Fruit fly (Drosophila melanogaster) whole organism, embryonic: ENCODE data around the gene CG33552.

Source experiments
- Bteb2 ChIP-seq: fragments of 200-800 bp; sonication (Bioruptor generic); optimal IDR thresholded peaks from 2 replicates; lab custom pipeline; 2016; ENCODE audit warnings: missing biosample characterization, missing genetic modification characterization
- CG10267 ChIP-seq: fragments of 200-800 bp; sonication (Bioruptor generic); optimal IDR thresholded peaks from 2 replicates; lab custom pipeline; 2018; ENCODE audit warnings: missing biosample characterization, mild to moderate bottlenecking, missing genetic modification characterization, moderate library complexity
- CG11085 ChIP-seq: fragments of 200-800 bp; sonication (Bioruptor generic); IDR thresholded peaks from 2 replicates; pipeline ENCODE4 v1.3.6; 2022; ENCODE audit warnings: missing biosample characterization, missing genetic modification characterization
- CG11504 ChIP-seq: fragments of 200-800 bp; sonication (Bioruptor generic); optimal IDR thresholded peaks from 3 replicates; lab custom pipeline; 2019; ENCODE audit warnings: missing biosample characterization, mild to moderate bottlenecking, missing genetic modification characterization, moderate library complexity
- CG12104 ChIP-seq: fragments of 200-800 bp; sonication (Bioruptor generic); optimal IDR thresholded peaks from 3 replicates; lab custom pipeline; 2016; ENCODE audit warnings: missing biosample characterization, missing genetic modification characterization
- CG12659 ChIP-seq: fragments of 200-800 bp; sonication (Bioruptor generic); optimal IDR thresholded peaks from 3 replicates; lab custom pipeline; 2017; ENCODE audit warnings: mild to moderate bottlenecking, missing biosample characterization, missing genetic modification reagents, missing genetic modification characterization
- CG13424 ChIP-seq: fragments of 200-800 bp; sonication (Bioruptor generic); optimal IDR thresholded peaks from 2 replicates; lab custom pipeline; 2019; ENCODE audit warnings: missing biosample characterization, mild to moderate bottlenecking, missing genetic modification characterization, moderate library complexity
- CG1529 ChIP-seq: fragments of 200-800 bp; sonication (Bioruptor generic); optimal IDR thresholded peaks from 3 replicates; lab custom pipeline; 2018; ENCODE audit warnings: missing biosample characterization, missing genetic modification characterization
- CG15479 ChIP-seq: fragments of 200-800 bp; sonication (Bioruptor generic); optimal IDR thresholded peaks from 3 replicates; lab custom pipeline; 2019; ENCODE audit warnings: missing biosample characterization, mild to moderate bottlenecking, missing genetic modification characterization, moderate library complexity
- CG15601 ChIP-seq: fragments of 200-800 bp; sonication (Bioruptor generic); optimal IDR thresholded peaks from 3 replicates; lab custom pipeline; 2019; ENCODE audit warnings: missing biosample characterization, mild to moderate bottlenecking, missing genetic modification characterization, moderate library complexity
- CG30403 ChIP-seq: fragments of 200-800 bp; sonication (Bioruptor generic); optimal IDR thresholded peaks from 3 replicates; lab custom pipeline; 2016; ENCODE audit warnings: missing biosample characterization, missing genetic modification characterization
- CG3281 ChIP-seq: fragments of 200-800 bp; sonication (Bioruptor generic); optimal IDR thresholded peaks from 3 replicates; lab custom pipeline; 2017; ENCODE audit warnings: missing biosample characterization, mild to moderate bottlenecking, missing genetic modification characterization
- CG3726 ChIP-seq: fragments of 200-800 bp; sonication (Bioruptor generic); IDR thresholded peaks from 3 replicates; pipeline ENCODE4, ENCODE4 v1.3.6; 2022; ENCODE audit warnings: missing biosample characterization, missing genetic modification characterization
- CG42726 ChIP-seq: fragments of 200-800 bp; sonication (Bioruptor generic); IDR thresholded peaks from 2 replicates; pipeline ENCODE4 v1.3.6; 2022; ENCODE audit warnings: missing biosample characterization, missing genetic modification characterization; ENCODE audit not compliant: partially characterized antibody
- CG4424 ChIP-seq: fragments of 200-800 bp; sonication (Bioruptor generic); optimal IDR thresholded peaks from 3 replicates; lab custom pipeline; 2016; ENCODE audit warnings: missing biosample characterization, missing genetic modification characterization
- CG4707 ChIP-seq: fragments of 200-800 bp; sonication (Bioruptor generic); optimal IDR thresholded peaks from 2 replicates; lab custom pipeline; 2018; ENCODE audit warnings: missing biosample characterization, mild to moderate bottlenecking, missing genetic modification characterization, moderate library complexity
- CG6272 ChIP-seq: fragments of 200-800 bp; sonication (Bioruptor generic); IDR thresholded peaks from 2 replicates; pipeline ENCODE4 v1.3.6; 2022; ENCODE audit warnings: missing biosample characterization, missing genetic modification characterization
- CG6683 ChIP-seq: fragments of 200-800 bp; sonication (Bioruptor generic); optimal IDR thresholded peaks from 2 replicates; lab custom pipeline; 2017; ENCODE audit warnings: missing biosample characterization, mild to moderate bottlenecking, missing genetic modification characterization, missing genetic modification reagents
- CG7745 ChIP-seq: fragments of 200-800 bp; sonication (Bioruptor generic); optimal IDR thresholded peaks from 2 replicates; lab custom pipeline; 2018; ENCODE audit warnings: missing biosample characterization, mild to moderate bottlenecking, missing genetic modification characterization, moderate library complexity
- CTCF ChIP-seq: fragments of 200-800 bp; sonication (Bioruptor generic); optimal IDR thresholded peaks from 2 replicates; lab custom pipeline; 2017; ENCODE audit warnings: missing biosample characterization, mild to moderate bottlenecking, missing genetic modification characterization, moderate library complexity
- D19A ChIP-seq: fragments of 200-800 bp; optimal IDR thresholded peaks from 3 replicates; lab custom pipeline; 2019; ENCODE audit warnings: missing biosample characterization, mild to moderate bottlenecking, missing genetic modification characterization, moderate library complexity
- Dfd ChIP-seq, 2 experiments: fragments of >200 bp; optimal IDR thresholded peaks; 2 replicates each; lab custom pipeline; 2017; ENCODE audit warnings: missing biosample characterization in 2 of 2, missing genetic modification characterization in 2 of 2
- Dref ChIP-seq: fragments of 200-800 bp; sonication (Bioruptor generic); IDR thresholded peaks from 2 replicates; pipeline ENCODE4 v1.3.6; 2022; ENCODE audit warnings: missing biosample characterization, missing genetic modification characterization
- ERR ChIP-seq: fragments of 200-800 bp; sonication (Bioruptor generic); optimal IDR thresholded peaks from 2 replicates; lab custom pipeline; 2016; ENCODE audit warnings: missing biosample characterization, missing genetic modification characterization
- H15 ChIP-seq: fragments of 200-800 bp; sonication (Bioruptor generic); IDR thresholded peaks from 3 replicates; pipeline ENCODE4 v1.3.6; 2022; ENCODE audit warnings: missing biosample characterization, missing genetic modification characterization
- H2.0 ChIP-seq: fragments of 200-800 bp; sonication (Bioruptor generic); IDR thresholded peaks from 2 replicates; pipeline ENCODE4 v1.3.6; 2022; ENCODE audit warnings: missing biosample characterization, missing genetic modification characterization
- Neu2 ChIP-seq: fragments of 200-800 bp; sonication (Bioruptor generic); optimal IDR thresholded peaks from 3 replicates; lab custom pipeline; 2016; ENCODE audit warnings: missing biosample characterization, missing genetic modification characterization, borderline replicate concordance
- Oaz ChIP-seq: fragments of 200-800 bp; sonication (Bioruptor generic); IDR thresholded peaks from 2 replicates; pipeline ENCODE4 v1.3.6; 2022; ENCODE audit warnings: missing biosample characterization, missing genetic modification characterization
- Rx ChIP-seq: fragments of 200-800 bp; sonication (Bioruptor generic); IDR thresholded peaks from 2 replicates; pipeline ENCODE4 v1.3.6; 2022; ENCODE audit warnings: missing biosample characterization, missing genetic modification characterization
- Sry-β ChIP-seq: fragments of 200-800 bp; sonication (Bioruptor generic); optimal IDR thresholded peaks from 2 replicates; lab custom pipeline; 2018; ENCODE audit warnings: missing biosample characterization, mild to moderate bottlenecking, missing genetic modification characterization, moderate library complexity
- Taf1 ChIP-seq: fragments of 200-800 bp; sonication (Bioruptor generic); IDR thresholded peaks from 2 replicates; pipeline ENCODE4 v1.3.6; 2022; ENCODE audit warnings: missing biosample characterization, missing genetic modification characterization
- ap ChIP-seq: fragments of 200-800 bp; sonication (Bioruptor generic); IDR thresholded peaks from 2 replicates; pipeline ENCODE4 v1.3.6; 2022; ENCODE audit warnings: missing biosample characterization, missing genetic modification characterization
- ash1 ChIP-seq: fragments of 200-800 bp; sonication (Bioruptor generic); optimal IDR thresholded peaks from 2 replicates; lab custom pipeline; 2018; ENCODE audit warnings: missing biosample characterization, mild to moderate bottlenecking, missing genetic modification characterization
- ewg ChIP-seq: fragments of 200-800 bp; sonication (Bioruptor generic); optimal IDR thresholded peaks from 3 replicates; lab custom pipeline; 2017; ENCODE audit warnings: mild to moderate bottlenecking, missing biosample characterization, missing genetic modification reagents, missing genetic modification characterization
- fd3F ChIP-seq: fragments of 200-800 bp; sonication (Bioruptor generic); optimal IDR thresholded peaks from 2 replicates; lab custom pipeline; 2018; ENCODE audit warnings: missing biosample characterization, mild to moderate bottlenecking, missing genetic modification characterization, moderate library complexity
- gcm ChIP-seq: fragments of 200-800 bp; sonication (Bioruptor generic); optimal IDR thresholded peaks from 2 replicates; lab custom pipeline; 2019; ENCODE audit warnings: missing biosample characterization, mild to moderate bottlenecking, missing genetic modification characterization, moderate library complexity
- grn ChIP-seq: fragments of 200-800 bp; sonication (Bioruptor generic); optimal IDR thresholded peaks from 3 replicates; lab custom pipeline; 2017; ENCODE audit warnings: missing biosample characterization, missing genetic modification characterization
- gsb ChIP-seq: fragments of 200-800 bp; sonication (Bioruptor generic); IDR thresholded peaks from 2 replicates; pipeline ENCODE4 v1.3.6; 2022; ENCODE audit warnings: missing biosample characterization, missing genetic modification characterization
- nerfin-1 ChIP-seq: fragments of 200-800 bp; sonication (Bioruptor generic); optimal IDR thresholded peaks from 3 replicates; lab custom pipeline; 2019; ENCODE audit warnings: missing biosample characterization, mild to moderate bottlenecking, missing genetic modification characterization, moderate library complexity
- nmo ChIP-seq: fragments of 200-800 bp; sonication (Bioruptor generic); optimal IDR thresholded peaks from 2 replicates; lab custom pipeline; 2018; ENCODE audit warnings: missing biosample characterization, mild to moderate bottlenecking, missing genetic modification characterization, moderate library complexity
- org-1 ChIP-seq: fragments of 200-800 bp; sonication (Bioruptor generic); optimal IDR thresholded peaks from 2 replicates; lab custom pipeline; 2017; ENCODE audit warnings: missing biosample characterization, missing genetic modification characterization
- pb ChIP-seq: fragments of 200-800 bp; sonication (Bioruptor generic); optimal IDR thresholded peaks from 3 replicates; lab custom pipeline; 2016; ENCODE audit warnings: missing biosample characterization, missing genetic modification characterization
- repo ChIP-seq: fragments of 200-800 bp; sonication (Bioruptor generic); optimal IDR thresholded peaks from 2 replicates; lab custom pipeline; 2016; ENCODE audit warnings: missing biosample characterization, missing genetic modification characterization
- sc ChIP-seq, 3 experiments: fragments of >200 bp in 2 of 3; fragments of 200-800 bp in 1 of 3; sonication (Bioruptor generic) in 1 of 3; optimal IDR thresholded peaks; 2 replicates in 2 of 3; 3 replicates in 1 of 3; lab custom pipeline; 2017; ENCODE audit warnings: mild to moderate bottlenecking in 1 of 3, missing biosample characterization in 1 of 3, missing genetic modification characterization in 1 of 3, missing genetic modification reagents in 1 of 3
- sqz ChIP-seq: fragments of 200-800 bp; sonication (Bioruptor generic); optimal IDR thresholded peaks from 3 replicates; lab custom pipeline; 2018; ENCODE audit warnings: missing biosample characterization, mild to moderate bottlenecking, missing genetic modification characterization
- unpg ChIP-seq: fragments of 200-800 bp; sonication (Bioruptor generic); optimal IDR thresholded peaks from 3 replicates; lab custom pipeline; 2018; ENCODE audit warnings: missing biosample characterization, mild to moderate bottlenecking, missing genetic modification characterization, moderate library complexity
- wor ChIP-seq: fragments of 200-800 bp; sonication (Bioruptor generic); IDR thresholded peaks from 2 replicates; pipeline ENCODE4 v1.3.6; 2022; ENCODE audit warnings: missing biosample characterization, missing genetic modification characterization
- zen ChIP-seq: fragments of 200-800 bp; sonication (Bioruptor generic); optimal IDR thresholded peaks from 3 replicates; lab custom pipeline; 2018; ENCODE audit warnings: missing biosample characterization, mild to moderate bottlenecking, missing genetic modification characterization, moderate library complexity

Gene CG33552

dm6 chr2L:16715841-16716701, 33.8 kb downstream of the CG33552 start, which contains the start of the genes Cyt-c-d and CG31808 (continued):
- TF ChIP-seq D19A (tag; lab: Kevin White, UChicago) (peak; percentile 94), CG3281 (peak; percentile 93), gsb (GFP tag; lab: Robert Waterston, UW) (peak; percentile 94), CG1529 (GFP tag; lab: Kevin White, UChicago) (peak; percentile 98), CG15601 (tag; lab: Kevin White, UChicago) (peak; percentile 96), ash1 (GFP tag; lab: Kevin White, UChicago) (no peak), ap (GFP tag; lab: Robert Waterston, UW) (peak; percentile 97), CG3726 (peak; percentile 95; the same call in 1 of the 3 replicates), zen (tag; lab: Kevin White, UChicago) (peak; percentile 86), CG7745 (tag; lab: Kevin White, UChicago) (peak; percentile 59), Dfd (GFP tag; optimal IDR thresholded peaks at IDR 0.05; lab: Kevin White, UChicago) (no peak), sc (optimal IDR thresholded peaks at IDR 0.05; lab: Kevin White, UChicago) (no peak), sc (GFP tag; optimal IDR thresholded peaks at IDR 0.05; lab: Kevin White, UChicago) (peak; percentile 97), CG11085 (peak; percentile 85), org-1 (GFP tag; lab: Kevin White, UChicago) (peak; percentile 97), Dref (GFP tag; lab: Robert Waterston, UW) (no peak), gcm (GFP tag; lab: Kevin White, UChicago) (peak; percentile 98), CG30403 (GFP tag; lab: Kevin White, UChicago) (peak; percentile 98), CG11504 (tag; lab: Kevin White, UChicago) (peak; percentile 97), CG4707 (peak; percentile 93), CG12104 (GFP tag; lab: Kevin White, UChicago) (peak; percentile 95), Sry-β (GFP tag; lab: Kevin White, UChicago) (peak; percentile 73), Oaz (peak; percentile 94), ewg (GFP tag; lab: Kevin White, UChicago) (peak; percentile 95), nmo (GFP tag; lab: Kevin White, UChicago) (peak; percentile 98), CG12659 (GFP tag; lab: Kevin White, UChicago) (peak; percentile 97), Neu2 (GFP tag; lab: Kevin White, UChicago) (no peak), ERR (peak; percentile 78), CG42726 (GFP tag; lab: Robert Waterston, UW) (peak; percentile 25; the same call in 1 of the 2 replicates), Rx (peak; percentile 94), CG10267 (tag; lab: Kevin White, UChicago) (peak; percentile 91), CG6272 (GFP tag; lab: Robert Waterston, UW) (peak; percentile 96), Bteb2 (GFP tag; lab: Kevin White, UChicago) (peak; percentile 96), CG13424 (tag; lab: Kevin White, UChicago) (peak; percentile 98), Taf1 (GFP tag; lab: Robert Waterston, UW) (peak; percentile 80), CTCF (peak; percentile 71), fd3F (GFP tag; lab: Kevin White, UChicago) (peak; percentile 94), grn (GFP tag; lab: Kevin White, UChicago) (peak; percentile 76), repo (GFP tag; lab: Kevin White, UChicago) (peak; percentile 88), sqz (GFP tag; lab: Kevin White, UChicago) (peak; percentile 91), pb (GFP tag; lab: Kevin White, UChicago) (peak; percentile 71), H2.0 (peak; percentile 97), CG4424 (GFP tag; lab: Kevin White, UChicago) (peak; percentile 96), nerfin-1 (tag; lab: Kevin White, UChicago) (peak; percentile 94), wor (GFP tag; lab: Robert Waterston, UW) (peak; percentile 98), CG15479 (no peak), unpg (GFP tag; lab: Kevin White, UChicago) (peak; percentile 98), CG6683 (GFP tag; lab: Kevin White, UChicago) (peak; percentile 95), H15 (GFP tag; lab: Robert Waterston, UW) (peak; percentile 98)
